Worm (Caenorhabditis elegans): Measurements from ENCODE around the gene arrd-17.

ce11 chrIII:13616793-13617192, 13.8 kb downstream of the arrd-17 start, which contains the start of gene T12D8.9:
- TF ChIP-seq sup-37 (GFP tag; optimal IDR thresholded peaks at IDR 0.05) (no peak), lir-3 (tag; optimal IDR thresholded peaks at IDR 0.05; ENCODE audit: poor library complexity) (no peak), ceh-82 (tag; optimal IDR thresholded peaks at IDR 0.05) (no peak), mdl-1 (tag; optimal IDR thresholded peaks at IDR 0.05) (no peak), ama-1 (optimal IDR thresholded peaks at IDR 0.05) (no peak), elt-3 (tag; optimal IDR thresholded peaks at IDR 0.05) (no peak), snpc-4 (tag; optimal IDR thresholded peaks at IDR 0.05) (no peak)
